Worm (Caenorhabditis elegans): ENCODE measurements around the gene bus-17.

Gene bus-17

ce11 chrX:15779503-15779902 is 13.3 kb upstream of the bus-17 start (continued):
- no peak for TF ChIP-seq Y5F2A.4 (GFP tag; optimal IDR thresholded peaks at IDR 0.05)
- peak; percentile 65 for TF ChIP-seq tra-1 (GFP tag; IDR thresholded peaks at IDR 0.05)
- TF ChIP-seq mxl-2 (GFP tag; conservative IDR thresholded peaks at IDR 0.05): no peak
- 0 out of 2 replicates have a peak, but pooled peaks have one; percentile 31 for TF ChIP-seq hmg-1.1 (GFP tag; IDR thresholded peaks at IDR 0.05)
- TF ChIP-seq tag-97 (GFP tag; IDR thresholded peaks at IDR 0.05): no peak
- peak; percentile 94 for TF ChIP-seq nhr-28 (tag; optimal IDR thresholded peaks at IDR 0.05)
- TF ChIP-seq vab-7 (GFP tag; IDR thresholded peaks at IDR 0.05): no peak
- peak; percentile 93 for TF ChIP-seq dmd-6 (GFP tag; IDR thresholded peaks at IDR 0.05)
- TF ChIP-seq lin-1 (GFP tag; IDR thresholded peaks at IDR 0.05): peak; percentile 90
- TF ChIP-seq dmd-8 (GFP tag; IDR thresholded peaks at IDR 0.05): no peak
- TF ChIP-seq F10B5.3 (tag; optimal IDR thresholded peaks at IDR 0.05): no peak
- TF ChIP-seq php-3 (GFP tag; IDR thresholded peaks at IDR 0.05): peak; percentile 53; the same call in 1 of the 2 replicates
- TF ChIP-seq snpc-4 (tag; optimal IDR thresholded peaks at IDR 0.05): no peak
- no peak for TF ChIP-seq zag-1 (tag; optimal IDR thresholded peaks at IDR 0.05)
- TF ChIP-seq egl-27 (tag; optimal IDR thresholded peaks at IDR 0.05): no peak
- TF ChIP-seq dmd-9 (GFP tag; IDR thresholded peaks at IDR 0.05): no peak
- no peak for TF ChIP-seq nhr-111 (GFP tag; optimal IDR thresholded peaks at IDR 0.05)
- TF ChIP-seq T26A8.4 (GFP tag; IDR thresholded peaks at IDR 0.05): peak; percentile 43
- no peak for TF ChIP-seq F49E8.2 (tag; optimal IDR thresholded peaks at IDR 0.05; ENCODE audit: borderline replicate concordance)
- peak; percentile 72 for TF ChIP-seq mxl-3 (GFP tag; optimal IDR thresholded peaks at IDR 0.05)
- TF ChIP-seq zfp-2 (tag; optimal IDR thresholded peaks at IDR 0.05): no peak
- TF ChIP-seq aha-1 (tag): peak; percentile 92
- TF ChIP-seq lin-13 (GFP tag; optimal IDR thresholded peaks at IDR 0.05): peak; percentile 35
- TF ChIP-seq nhr-76 (tag; optimal IDR thresholded peaks at IDR 0.05): no peak
- TF ChIP-seq ZK546.5 (tag; optimal IDR thresholded peaks at IDR 0.05): no peak
- no peak for TF ChIP-seq sdz-12 (GFP tag; optimal IDR thresholded peaks at IDR 0.05)
- 0 out of 2 replicates have a peak, but pooled peaks have one; percentile 11 for TF ChIP-seq ctbp-1 (GFP tag; IDR thresholded peaks at IDR 0.05)
- no peak for TF ChIP-seq spr-3 (GFP tag; optimal IDR thresholded peaks at IDR 0.05)
- TF ChIP-seq mdt-29 (GFP tag; IDR thresholded peaks at IDR 0.05): peak; percentile 34; the same call in 1 of the 2 replicates
- no peak for TF ChIP-seq lin-15B (tag; optimal IDR thresholded peaks at IDR 0.05)
- no peak for TF ChIP-seq nhr-25 (tag; optimal IDR thresholded peaks at IDR 0.05; ENCODE audit: borderline replicate concordance, insufficient read depth)
- TF ChIP-seq cey-2 (tag; optimal IDR thresholded peaks at IDR 0.05; ENCODE audit: borderline replicate concordance, insufficient read depth): no peak
- no peak for TF ChIP-seq rbr-2 (tag; optimal IDR thresholded peaks at IDR 0.05)
- no peak for TF ChIP-seq unc-39 (tag; optimal IDR thresholded peaks at IDR 0.05)
- TF ChIP-seq hif-1 (tag; optimal IDR thresholded peaks at IDR 0.05): peak in 1 of 2 experiments; percentile 80
- no peak for TF ChIP-seq spr-1 (tag; optimal IDR thresholded peaks at IDR 0.05)
- no peak for TF ChIP-seq zfp-3 (GFP tag; conservative IDR thresholded peaks at IDR 0.05)
- peak; percentile 19; the same call in 1 of the 2 replicates for TF ChIP-seq pha-4 (GFP tag; IDR thresholded peaks at IDR 0.05)
- TF ChIP-seq pha-4 (tag; optimal IDR thresholded peaks at IDR 0.05): no peak
- no peak for TF ChIP-seq ceh-44 (GFP tag; IDR thresholded peaks at IDR 0.05)
- TF ChIP-seq ztf-11 (tag; optimal IDR thresholded peaks at IDR 0.05): no peak
- TF ChIP-seq dve-1 (tag; optimal IDR thresholded peaks at IDR 0.05; ENCODE audit: insufficient read depth): peak; percentile 94
- TF ChIP-seq F26F4.8 (GFP tag; conservative IDR thresholded peaks at IDR 0.05): no peak
- TF ChIP-seq ama-1 (optimal IDR thresholded peaks at IDR 0.05): no peak
- no peak for TF ChIP-seq F37D6.2 (tag; optimal IDR thresholded peaks at IDR 0.05)
- TF ChIP-seq nhr-77 (tag; optimal IDR thresholded peaks at IDR 0.05): peak; percentile 69
- TF ChIP-seq egl-43 (GFP tag; IDR thresholded peaks at IDR 0.05): no peak
- peak; percentile 42 for TF ChIP-seq lin-38 (GFP tag; IDR thresholded peaks at IDR 0.05)
- TF ChIP-seq fos-1 (tag; optimal IDR thresholded peaks at IDR 0.05): no peak
- no peak for TF ChIP-seq skn-1 (tag; optimal IDR thresholded peaks at IDR 0.05)
- no peak for TF ChIP-seq daf-12 (tag; optimal IDR thresholded peaks at IDR 0.05)
- peak; percentile 98 for TF ChIP-seq pqm-1 (tag; optimal IDR thresholded peaks at IDR 0.05)

Data from whole organism, L4 larva.